Fruit fly (Drosophila melanogaster): ENCODE measurements around the gene CG12493.

The CG12493 gene

DNA sequence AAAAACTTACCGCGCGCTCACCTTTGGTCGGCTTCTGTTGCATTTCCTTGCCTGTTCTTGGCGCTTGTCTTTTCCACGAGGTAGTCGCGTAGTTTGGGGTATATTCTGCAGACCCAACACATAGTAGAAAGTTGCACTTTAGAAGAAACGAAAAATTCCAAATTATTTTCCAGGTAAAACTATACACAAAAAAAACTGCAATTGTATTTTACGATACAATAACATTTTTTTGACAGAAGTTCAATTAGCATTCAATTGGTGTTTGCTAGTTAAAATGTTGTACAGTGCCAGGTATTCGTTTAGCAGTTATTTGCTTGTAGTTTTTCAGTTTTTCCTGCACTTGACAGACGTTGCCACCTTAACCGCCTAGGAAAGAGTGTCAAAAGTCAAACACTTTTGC lies 45.0 kb downstream of the CG12493 start:
- no peak for TF ChIP-seq CG17801 (GFP tag; optimal IDR thresholded peaks at IDR 0.05; ENCODE audit: partially characterized antibody)

DNA sequence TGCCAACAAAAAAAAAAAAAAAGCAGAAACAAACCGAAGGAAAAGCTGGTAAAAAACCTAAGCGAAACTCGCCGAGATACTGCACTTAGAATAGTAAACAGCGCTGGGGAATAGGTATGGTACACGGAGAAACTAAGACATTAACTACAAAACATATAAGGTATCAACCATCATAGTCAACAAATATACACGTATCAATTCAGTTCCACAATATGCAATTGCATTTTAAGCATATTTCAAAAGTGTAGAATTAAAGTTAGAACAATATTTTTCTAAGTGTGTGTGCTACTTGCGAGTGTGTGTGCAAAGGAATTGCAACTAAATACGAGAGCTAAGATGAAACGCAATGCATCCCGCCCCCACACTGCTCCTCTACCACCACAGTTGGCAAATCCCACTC lies 45.7 kb downstream of the CG12493 start:
- no peak for TF ChIP-seq CG17801 (GFP tag; optimal IDR thresholded peaks at IDR 0.05; ENCODE audit: partially characterized antibody)
